Fruit fly (Drosophila melanogaster) whole organism, embryonic: ENCODE data around the gene CG14230.

Experiments used
- BEAF-32 ChIP-seq: fragments of 200-800 bp; sonication (Bioruptor generic); optimal IDR thresholded peaks from 3 replicates; lab custom pipeline; 2017; ENCODE audit warnings: missing biosample characterization, missing genetic modification characterization, mild to moderate bottlenecking, moderate library complexity, missing genetic modification reagents
- CG10565 ChIP-seq: fragments of 200-800 bp; sonication (Bioruptor generic); optimal IDR thresholded peaks from 3 replicates; lab custom pipeline; 2016; ENCODE audit warnings: missing biosample characterization, mild to moderate bottlenecking, missing genetic modification characterization
- CG11093 ChIP-seq: fragments of 200-800 bp; sonication (Bioruptor generic); IDR thresholded peaks from 3 replicates; pipeline ENCODE4 v1.3.6; 2022; ENCODE audit warnings: missing biosample characterization, missing genetic modification characterization
- CG12219 ChIP-seq: fragments of 200-800 bp; sonication (Bioruptor generic); optimal IDR thresholded peaks from 3 replicates; lab custom pipeline; 2018; ENCODE audit warnings: missing biosample characterization, mild to moderate bottlenecking, missing genetic modification characterization
- CG12299 ChIP-seq: fragments of 200-800 bp; sonication (Bioruptor generic); optimal IDR thresholded peaks from 2 replicates; lab custom pipeline; 2018; ENCODE audit warnings: missing biosample characterization, mild to moderate bottlenecking, missing genetic modification characterization
- CG12391 ChIP-seq: fragments of 200-800 bp; sonication (Bioruptor generic); optimal IDR thresholded peaks from 3 replicates; lab custom pipeline; 2018; ENCODE audit warnings: missing biosample characterization, mild to moderate bottlenecking, missing genetic modification characterization, moderate library complexity
- CG12744 ChIP-seq: fragments of 200-800 bp; sonication (Bioruptor generic); optimal IDR thresholded peaks from 2 replicates; lab custom pipeline; 2016; ENCODE audit warnings: missing biosample characterization, missing genetic modification characterization
- CG13123 ChIP-seq: fragments of 200-800 bp; sonication (Bioruptor generic); optimal IDR thresholded peaks from 2 replicates; lab custom pipeline; 2016; ENCODE audit warnings: missing biosample characterization, missing genetic modification characterization
- CG31441 ChIP-seq: fragments of 200-800 bp; sonication (Bioruptor generic); IDR thresholded peaks from 2 replicates; pipeline ENCODE4 v1.3.6; 2022; ENCODE audit warnings: missing biosample characterization, missing genetic modification characterization
- CG42726 ChIP-seq: fragments of 200-800 bp; sonication (Bioruptor generic); IDR thresholded peaks from 2 replicates; pipeline ENCODE4 v1.3.6; 2022; ENCODE audit warnings: missing biosample characterization, missing genetic modification characterization; ENCODE audit not compliant: partially characterized antibody
- CG4730 ChIP-seq: fragments of 200-800 bp; sonication (Bioruptor generic); IDR thresholded peaks from 2 replicates; pipeline ENCODE4 v1.3.6; 2022; ENCODE audit warnings: missing biosample characterization, missing genetic modification characterization
- CG6175 ChIP-seq: fragments of 200-800 bp; sonication (Bioruptor generic); IDR thresholded peaks from 3 replicates; pipeline ENCODE4 v1.3.6; 2022; ENCODE audit warnings: missing biosample characterization, missing genetic modification characterization
- CG6813 ChIP-seq: fragments of 200-800 bp; sonication (Bioruptor generic); optimal IDR thresholded peaks from 2 replicates; lab custom pipeline; 2017; ENCODE audit warnings: missing biosample characterization, missing genetic modification characterization, mild to moderate bottlenecking, moderate library complexity, missing genetic modification reagents
- CG7357 ChIP-seq: fragments of 200-800 bp; sonication (Bioruptor generic); IDR thresholded peaks from 3 replicates; pipeline ENCODE4 v1.3.6; 2022; ENCODE audit warnings: missing biosample characterization, missing genetic modification characterization
- CG7556 ChIP-seq: fragments of 200-800 bp; sonication (Bioruptor generic); optimal IDR thresholded peaks from 2 replicates; lab custom pipeline; 2017; ENCODE audit warnings: missing biosample characterization, mild to moderate bottlenecking, missing genetic modification characterization
- CG7786 ChIP-seq: fragments of 200-800 bp; sonication (Bioruptor generic); optimal IDR thresholded peaks from 2 replicates; lab custom pipeline; 2016; ENCODE audit warnings: missing biosample characterization, missing genetic modification characterization
- CG9437 ChIP-seq: fragments of 200-800 bp; sonication (Bioruptor generic); optimal IDR thresholded peaks from 2 replicates; lab custom pipeline; 2018; ENCODE audit warnings: missing biosample characterization, mild to moderate bottlenecking, missing genetic modification characterization
- Chrac-16 ChIP-seq: fragments of 200-800 bp; sonication (Bioruptor generic); optimal IDR thresholded peaks from 3 replicates; lab custom pipeline; 2016; ENCODE audit warnings: missing biosample characterization, missing genetic modification characterization
- Dbx ChIP-seq: fragments of 200-800 bp; sonication (Bioruptor generic); IDR thresholded peaks from 3 replicates; pipeline ENCODE4 v1.3.6; 2022; ENCODE audit warnings: missing biosample characterization, missing genetic modification characterization
- Dll ChIP-seq: fragments of 200-800 bp; sonication (Bioruptor generic); IDR thresholded peaks from 4 replicates; pipeline ENCODE4 v1.3.6; 2022; ENCODE audit warnings: missing biosample characterization, missing genetic modification characterization; ENCODE audit not compliant: partially characterized antibody
- ERR ChIP-seq: fragments of 200-800 bp; sonication (Bioruptor generic); optimal IDR thresholded peaks from 2 replicates; lab custom pipeline; 2016; ENCODE audit warnings: missing biosample characterization, missing genetic modification characterization
- H15 ChIP-seq: fragments of 200-800 bp; sonication (Bioruptor generic); IDR thresholded peaks from 3 replicates; pipeline ENCODE4 v1.3.6; 2022; ENCODE audit warnings: missing biosample characterization, missing genetic modification characterization
- HHEX ChIP-seq: fragments of 200-800 bp; sonication (Bioruptor generic); optimal IDR thresholded peaks from 3 replicates; lab custom pipeline; 2017; ENCODE audit warnings: missing biosample characterization, mild to moderate bottlenecking, missing genetic modification characterization, missing genetic modification reagents
- HLHmδ ChIP-seq: fragments of 200-800 bp; sonication (Bioruptor generic); optimal IDR thresholded peaks from 2 replicates; lab custom pipeline; 2018; ENCODE audit warnings: missing biosample characterization, mild to moderate bottlenecking, missing genetic modification characterization, moderate library complexity
- Meics ChIP-seq: fragments of 200-800 bp; sonication (Bioruptor generic); optimal IDR thresholded peaks from 2 replicates; lab custom pipeline; 2017; ENCODE audit warnings: missing biosample characterization, mild to moderate bottlenecking, missing genetic modification characterization
- NC2α ChIP-seq: fragments of 200-800 bp; sonication (Bioruptor generic); optimal IDR thresholded peaks from 2 replicates; lab custom pipeline; 2016; ENCODE audit warnings: missing biosample characterization, missing genetic modification characterization
- Rx ChIP-seq: fragments of 200-800 bp; sonication (Bioruptor generic); IDR thresholded peaks from 2 replicates; pipeline ENCODE4 v1.3.6; 2022; ENCODE audit warnings: missing biosample characterization, missing genetic modification characterization
- Tbp ChIP-seq: fragments of >200 bp; optimal IDR thresholded peaks from 2 replicates; lab custom pipeline; 2018; ENCODE audit warnings: missing biosample characterization, missing genetic modification characterization
- Vsx1 ChIP-seq: fragments of 200-800 bp; sonication (Bioruptor generic); optimal IDR thresholded peaks from 2 replicates; lab custom pipeline; 2017; ENCODE audit warnings: missing biosample characterization, mild to moderate bottlenecking, missing genetic modification characterization, missing genetic modification reagents
- bcd ChIP-seq: fragments of 200-800 bp; sonication (Bioruptor generic); optimal IDR thresholded peaks from 2 replicates; lab custom pipeline; 2017; ENCODE audit warnings: missing biosample characterization, mild to moderate bottlenecking, missing genetic modification characterization
- cato ChIP-seq: fragments of 200-800 bp; sonication (Bioruptor generic); optimal IDR thresholded peaks from 2 replicates; lab custom pipeline; 2016; ENCODE audit warnings: missing biosample characterization, missing genetic modification characterization, borderline replicate concordance
- chif ChIP-seq, 2 experiments: fragments of 200-800 bp; sonication (Bioruptor generic); optimal IDR thresholded peaks; 3 replicates each; lab custom pipeline; 2016; ENCODE audit warnings: missing biosample characterization in 2 of 2, missing genetic modification characterization in 2 of 2
- chm ChIP-seq: fragments of 200-800 bp; sonication (Bioruptor generic); IDR thresholded peaks from 2 replicates; pipeline ENCODE4 v1.3.6; 2022; ENCODE audit warnings: missing biosample characterization, missing genetic modification characterization
- chn ChIP-seq: fragments of 200-800 bp; sonication (Bioruptor generic); optimal IDR thresholded peaks from 2 replicates; lab custom pipeline; 2016; ENCODE audit warnings: missing biosample characterization, missing genetic modification characterization
- dati ChIP-seq: fragments of 200-800 bp; sonication (Bioruptor generic); IDR thresholded peaks from 2 replicates; pipeline ENCODE4 v1.3.6; 2022; ENCODE audit warnings: missing biosample characterization, missing genetic modification characterization
- dmrt99B ChIP-seq: fragments of 200-800 bp; sonication (Bioruptor generic); optimal IDR thresholded peaks from 2 replicates; lab custom pipeline; 2018; ENCODE audit warnings: missing biosample characterization, mild to moderate bottlenecking, missing genetic modification characterization, moderate library complexity
- gfzf ChIP-seq: fragments of 200-800 bp; sonication (Bioruptor generic); optimal IDR thresholded peaks from 2 replicates; lab custom pipeline; 2016; ENCODE audit warnings: missing biosample characterization, mild to moderate bottlenecking, missing genetic modification characterization, moderate library complexity
- inv ChIP-seq: fragments of 200-800 bp; sonication (Bioruptor generic); IDR thresholded peaks from 2 replicates; pipeline ENCODE4 v1.3.6; 2022; ENCODE audit warnings: missing biosample characterization, missing genetic modification characterization; ENCODE audit not compliant: partially characterized antibody
- luna ChIP-seq: fragments of 200-800 bp; sonication (Bioruptor generic); optimal IDR thresholded peaks from 2 replicates; lab custom pipeline; 2016; ENCODE audit warnings: missing biosample characterization, missing genetic modification characterization
- nom ChIP-seq: fragments of 200-800 bp; sonication (Bioruptor generic); optimal IDR thresholded peaks from 2 replicates; lab custom pipeline; 2017; ENCODE audit warnings: missing biosample characterization, missing genetic modification characterization, mild to moderate bottlenecking, moderate library complexity, missing genetic modification reagents
- oc ChIP-seq: fragments of 200-800 bp; sonication (Bioruptor generic); optimal IDR thresholded peaks from 2 replicates; lab custom pipeline; 2018; ENCODE audit warnings: missing biosample characterization, mild to moderate bottlenecking, missing genetic modification characterization, moderate library complexity
- pb ChIP-seq: fragments of 200-800 bp; sonication (Bioruptor generic); optimal IDR thresholded peaks from 3 replicates; lab custom pipeline; 2016; ENCODE audit warnings: missing biosample characterization, missing genetic modification characterization
- peb ChIP-seq: fragments of 200-800 bp; sonication (Bioruptor generic); IDR thresholded peaks from 2 replicates; pipeline ENCODE4 v1.3.6; 2022; ENCODE audit warnings: missing biosample characterization, missing genetic modification characterization
- pfk ChIP-seq: fragments of 200-800 bp; sonication (Bioruptor generic); optimal IDR thresholded peaks from 2 replicates; lab custom pipeline; 2018; ENCODE audit warnings: missing biosample characterization, mild to moderate bottlenecking, missing genetic modification characterization, moderate library complexity
- sens-2 ChIP-seq: fragments of 200-800 bp; sonication (Bioruptor generic); IDR thresholded peaks from 2 replicates; pipeline ENCODE4 v1.3.6; 2022; ENCODE audit warnings: missing biosample characterization, missing genetic modification characterization
- shn ChIP-seq: fragments of 200-800 bp; sonication (Bioruptor generic); optimal IDR thresholded peaks from 3 replicates; lab custom pipeline; 2016; ENCODE audit warnings: missing biosample characterization, missing genetic modification characterization
- ssp ChIP-seq: fragments of 200-800 bp; sonication (Bioruptor generic); IDR thresholded peaks from 2 replicates; pipeline ENCODE4 v1.3.6; 2022; ENCODE audit warnings: missing biosample characterization, missing genetic modification characterization
- stwl ChIP-seq: fragments of 200-800 bp; sonication (Bioruptor generic); optimal IDR thresholded peaks from 3 replicates; lab custom pipeline; 2018; ENCODE audit warnings: missing biosample characterization, mild to moderate bottlenecking, missing genetic modification characterization, moderate library complexity
- tap ChIP-seq: fragments of 200-800 bp; optimal IDR thresholded peaks from 3 replicates; lab custom pipeline; 2019; ENCODE audit warnings: missing biosample characterization, mild to moderate bottlenecking, missing genetic modification characterization, moderate library complexity
- tna ChIP-seq: fragments of 200-800 bp; sonication (Bioruptor generic); IDR thresholded peaks from 2 replicates; pipeline ENCODE4 v1.3.6; 2022; ENCODE audit warnings: missing biosample characterization, missing genetic modification characterization; ENCODE audit not compliant: partially characterized antibody
- wor ChIP-seq: fragments of 200-800 bp; sonication (Bioruptor generic); IDR thresholded peaks from 2 replicates; pipeline ENCODE4 v1.3.6; 2022; ENCODE audit warnings: missing biosample characterization, missing genetic modification characterization

CG14230 gene

dm6 chrX:19666991-19667409 is 37.0 kb upstream of the CG14230 start, which contains the start of gene Zw (continued):
- TF ChIP-seq Meics (GFP tag; lab: Kevin White, UChicago) (peak; percentile 25), HHEX (GFP tag; lab: Kevin White, UChicago) (peak; percentile 19), CG42726 (no peak), inv (peak; percentile 42), nom (peak; percentile 11), BEAF-32 (GFP tag; lab: Kevin White, UChicago) (no peak), pfk (GFP tag; lab: Kevin White, UChicago) (no peak), gfzf (no peak), oc (tag; lab: Kevin White, UChicago) (no peak), H15 (GFP tag; lab: Robert Waterston, UW) (peak; percentile 53; the same call in 1 of the 3 replicates), CG4730 (GFP tag; lab: Robert Waterston, UW) (peak; percentile 42; the same call in 1 of the 2 replicates), Dbx (GFP tag; lab: Robert Waterston, UW) (peak; percentile 58; the same call in 2 of the 3 replicates), chn (peak; percentile 51), chm (GFP tag; lab: Robert Waterston, UW) (no peak), CG31441 (GFP tag; lab: Robert Waterston, UW) (no peak), HLHmδ (GFP tag; lab: Kevin White, UChicago) (peak; percentile 54), CG6175 (GFP tag; lab: Robert Waterston, UW) (peak; percentile 89), stwl (no peak), tna (no peak), dati (GFP tag; lab: Robert Waterston, UW) (no peak), CG12219 (GFP tag; lab: Kevin White, UChicago) (peak; percentile 28), ssp (GFP tag; lab: Robert Waterston, UW) (no peak), CG12391 (tag; lab: Kevin White, UChicago) (peak; percentile 21), CG7357 (GFP tag; lab: Robert Waterston, UW) (peak; percentile 46; the same call in 1 of the 3 replicates), CG10565 (GFP tag; lab: Kevin White, UChicago) (no peak), wor (GFP tag; lab: Robert Waterston, UW) (no peak), pb (GFP tag; lab: Kevin White, UChicago) (no peak), CG9437 (GFP tag; lab: Kevin White, UChicago) (no peak), CG6813 (GFP tag; lab: Kevin White, UChicago) (no peak), luna (no peak), CG13123 (no peak), ERR (GFP tag; lab: Kevin White, UChicago) (no peak), CG11093 (GFP tag; lab: Robert Waterston, UW) (no peak; the same call in 2 of the 3 replicates), bcd (GFP tag; lab: Kevin White, UChicago) (peak; percentile 47), peb (GFP tag; lab: Robert Waterston, UW) (no peak), chif (GFP tag; optimal IDR thresholded peaks at IDR 0.05; lab: Kevin White, UChicago) (peak in 1 of 2 experiments; percentile 38), CG12744 (peak; percentile 36), CG12299 (tag; lab: Kevin White, UChicago) (no peak), shn (GFP tag; lab: Kevin White, UChicago) (peak; percentile 35), sens-2 (no peak), CG7556 (GFP tag; lab: Kevin White, UChicago) (no peak), cato (no peak), Vsx1 (GFP tag; lab: Kevin White, UChicago) (no peak), dmrt99B (tag; lab: Kevin White, UChicago) (peak; percentile 40), tap (tag; lab: Kevin White, UChicago) (no peak), Rx (no peak), NC2α (GFP tag; lab: Kevin White, UChicago) (no peak), Tbp (GFP tag; lab: Kevin White, UChicago) (no peak), Chrac-16 (GFP tag; lab: Kevin White, UChicago) (peak; percentile 53), CG7786 (GFP tag; lab: Kevin White, UChicago) (peak; percentile 49), Dll (GFP tag; lab: Robert Waterston, UW) (0 out of 4 replicates have a peak, but pooled peaks have one; percentile 19)
